Fruit fly (Drosophila melanogaster) whole organism, prepupa: Measurements from ENCODE around the gene Sumo.

Experiments
- Blimp-1 ChIP-seq: fragments of 200-800 bp; sonication (Bioruptor generic); optimal IDR thresholded peaks from 3 replicates; lab custom pipeline; 2017; ENCODE audit warnings: missing biosample characterization, missing genetic modification characterization, mild to moderate bottlenecking, moderate library complexity, missing genetic modification reagents
- CG10631 ChIP-seq: fragments of 200-800 bp; sonication (Bioruptor generic); optimal IDR thresholded peaks from 2 replicates; lab custom pipeline; 2016; ENCODE audit warnings: missing biosample characterization, missing genetic modification characterization
- CG10669 ChIP-seq: fragments of 200-800 bp; sonication (Bioruptor generic); optimal IDR thresholded peaks from 3 replicates; lab custom pipeline; 2018; ENCODE audit warnings: missing biosample characterization, mild to moderate bottlenecking, missing genetic modification characterization, moderate library complexity
- CG11294 ChIP-seq: fragments of 200-800 bp; sonication (Bioruptor generic); IDR thresholded peaks from 2 replicates; pipeline ENCODE4 v1.3.6; 2022; ENCODE audit warnings: missing biosample characterization, missing genetic modification characterization
- CG11762 ChIP-seq: fragments of 200-800 bp; sonication (Bioruptor generic); optimal IDR thresholded peaks from 3 replicates; lab custom pipeline; 2016; ENCODE audit warnings: missing biosample characterization, missing genetic modification characterization; ENCODE audit not compliant: insufficient read depth
- CG11902 ChIP-seq: fragments of 200-800 bp; sonication (Bioruptor generic); optimal IDR thresholded peaks from 3 replicates; lab custom pipeline; 2016; ENCODE audit warnings: missing biosample characterization, missing genetic modification characterization
- CG15336 ChIP-seq: fragments of 200-800 bp; sonication (Bioruptor generic); IDR thresholded peaks from 2 replicates; pipeline ENCODE4 v1.3.6; 2022; ENCODE audit warnings: missing biosample characterization, missing genetic modification characterization
- CG16779 ChIP-seq: fragments of 200-800 bp; sonication (Bioruptor generic); optimal IDR thresholded peaks from 3 replicates; lab custom pipeline; 2017; ENCODE audit warnings: missing biosample characterization, mild to moderate bottlenecking, missing genetic modification characterization
- CG31627 ChIP-seq: fragments of 200-800 bp; sonication (Bioruptor generic); optimal IDR thresholded peaks from 3 replicates; lab custom pipeline; 2016; ENCODE audit warnings: missing biosample characterization, missing genetic modification characterization
- CG34406 ChIP-seq: fragments of 200-800 bp; sonication (Bioruptor generic); optimal IDR thresholded peaks from 3 replicates; lab custom pipeline; 2016; ENCODE audit warnings: missing biosample characterization, missing genetic modification characterization
- CG3919 ChIP-seq: fragments of 200-800 bp; sonication (Bioruptor generic); optimal IDR thresholded peaks from 3 replicates; lab custom pipeline; 2016; ENCODE audit warnings: missing biosample characterization, missing genetic modification characterization
- CG4318 ChIP-seq: fragments of 200-800 bp; sonication (Bioruptor generic); optimal IDR thresholded peaks from 3 replicates; lab custom pipeline; 2017; ENCODE audit warnings: missing biosample characterization, mild to moderate bottlenecking, missing genetic modification characterization
- CG6163 ChIP-seq: fragments of 200-800 bp; sonication (Bioruptor generic); IDR thresholded peaks from 3 replicates; pipeline ENCODE4 v1.3.6; 2022; ENCODE audit warnings: missing biosample characterization, missing genetic modification characterization
- CG6276 ChIP-seq: fragments of 200-800 bp; sonication (Bioruptor generic); optimal IDR thresholded peaks from 2 replicates; lab custom pipeline; 2017; ENCODE audit warnings: missing biosample characterization, mild to moderate bottlenecking, missing genetic modification characterization
- CG6792 ChIP-seq: fragments of 200-800 bp; sonication (Bioruptor generic); optimal IDR thresholded peaks from 3 replicates; lab custom pipeline; 2016; ENCODE audit warnings: missing biosample characterization, missing genetic modification characterization
- CG6808 ChIP-seq: fragments of 200-800 bp; sonication (Bioruptor generic); optimal IDR thresholded peaks from 3 replicates; lab custom pipeline; 2017; ENCODE audit warnings: missing biosample characterization, missing genetic modification characterization, mild to moderate bottlenecking, moderate library complexity, missing genetic modification reagents
- CG9139 ChIP-seq: fragments of 200-800 bp; sonication (Bioruptor generic); optimal IDR thresholded peaks from 3 replicates; lab custom pipeline; 2017; ENCODE audit warnings: missing biosample characterization, mild to moderate bottlenecking, missing genetic modification characterization
- Eip75B ChIP-seq: fragments of 200-800 bp; sonication (Bioruptor generic); optimal IDR thresholded peaks from 3 replicates; lab custom pipeline; 2016; ENCODE audit warnings: missing biosample characterization, missing genetic modification characterization
- Eip78C ChIP-seq: fragments of 200-800 bp; sonication (Bioruptor generic); peaks from one replicate; lab custom pipeline; 2016; ENCODE audit warnings: missing biosample characterization, missing genetic modification characterization
- Eip93F ChIP-seq: fragments of 200-800 bp; sonication (Bioruptor generic); optimal IDR thresholded peaks from 2 replicates; lab custom pipeline; 2016; ENCODE audit warnings: missing biosample characterization, mild to moderate bottlenecking, missing genetic modification characterization
- Ets21C ChIP-seq: fragments of 200-800 bp; sonication (Bioruptor generic); optimal IDR thresholded peaks from 3 replicates; lab custom pipeline; 2016; ENCODE audit warnings: missing biosample characterization, missing genetic modification characterization
- Gug ChIP-seq: fragments of 200-800 bp; sonication (Bioruptor generic); IDR thresholded peaks from 2 replicates; pipeline ENCODE4 v1.3.6; 2022; ENCODE audit warnings: missing biosample characterization, missing genetic modification characterization
- Hr38 ChIP-seq: sonication (Bioruptor generic); optimal IDR thresholded peaks from 2 replicates; lab custom pipeline; 2016; ENCODE audit warnings: missing biosample characterization, missing genetic modification characterization
- Hr39 ChIP-seq: fragments of 200-800 bp; sonication (Bioruptor generic); optimal IDR thresholded peaks from 2 replicates; lab custom pipeline; 2016; ENCODE audit warnings: missing biosample characterization, missing genetic modification characterization
- Hr4 ChIP-seq: fragments of 200-800 bp; sonication (Bioruptor generic); optimal IDR thresholded peaks from 3 replicates; lab custom pipeline; 2016; ENCODE audit warnings: missing biosample characterization, missing genetic modification characterization
- Met ChIP-seq: fragments of 200-800 bp; sonication (Bioruptor generic); optimal IDR thresholded peaks from 3 replicates; lab custom pipeline; 2016; ENCODE audit warnings: missing biosample characterization, missing genetic modification characterization
- OdsH ChIP-seq: fragments of 200-800 bp; sonication (Bioruptor generic); optimal IDR thresholded peaks from 3 replicates; lab custom pipeline; 2016; ENCODE audit warnings: missing biosample characterization, missing genetic modification characterization
- Smox ChIP-seq: fragments of 200-800 bp; sonication (Bioruptor generic); optimal IDR thresholded peaks from 3 replicates; lab custom pipeline; 2016; ENCODE audit warnings: missing biosample characterization, missing genetic modification characterization
- Sox14 ChIP-seq: fragments of 200-800 bp; sonication (Bioruptor generic); optimal IDR thresholded peaks from 3 replicates; lab custom pipeline; 2016; ENCODE audit warnings: missing biosample characterization, missing genetic modification characterization
- Sox15 ChIP-seq: fragments of 200-800 bp; sonication (Bioruptor generic); optimal IDR thresholded peaks from 3 replicates; lab custom pipeline; 2016; ENCODE audit warnings: missing biosample characterization, missing genetic modification characterization
- cyc ChIP-seq: fragments of 200-800 bp; sonication (Bioruptor generic); optimal IDR thresholded peaks from 3 replicates; lab custom pipeline; 2016; ENCODE audit warnings: missing biosample characterization, missing genetic modification characterization
- dac ChIP-seq: fragments of 200-800 bp; sonication (Bioruptor generic); optimal IDR thresholded peaks from 2 replicates; lab custom pipeline; 2017; ENCODE audit warnings: missing biosample characterization, mild to moderate bottlenecking, missing genetic modification characterization
- dsx ChIP-seq: fragments of 200-800 bp; optimal IDR thresholded peaks from 3 replicates; lab custom pipeline; 2019; ENCODE audit warnings: missing biosample characterization, mild to moderate bottlenecking, missing genetic modification characterization, moderate library complexity; ENCODE audit not compliant: poor library complexity, severe bottlenecking
- esn ChIP-seq: fragments of 200-800 bp; sonication (Bioruptor generic); optimal IDR thresholded peaks from 2 replicates; lab custom pipeline; 2016; ENCODE audit warnings: missing biosample characterization, mild to moderate bottlenecking, missing genetic modification characterization, moderate library complexity
- fkh ChIP-seq: fragments of 200-800 bp; sonication (Bioruptor generic); optimal IDR thresholded peaks from 3 replicates; lab custom pipeline; 2017; ENCODE audit warnings: missing biosample characterization, mild to moderate bottlenecking, missing genetic modification characterization, moderate library complexity
- lz ChIP-seq: fragments of 200-800 bp; sonication (Bioruptor generic); optimal IDR thresholded peaks from 3 replicates; lab custom pipeline; 2016; ENCODE audit warnings: missing biosample characterization, missing genetic modification characterization
- net ChIP-seq: fragments of 200-800 bp; sonication (Bioruptor generic); optimal IDR thresholded peaks from 3 replicates; lab custom pipeline; 2016; ENCODE audit warnings: missing biosample characterization, missing genetic modification characterization
- pdm3 ChIP-seq: fragments of 200-800 bp; sonication (Bioruptor generic); optimal IDR thresholded peaks from 3 replicates; lab custom pipeline; 2016; ENCODE audit warnings: missing biosample characterization, missing genetic modification characterization
- salr ChIP-seq, 2 experiments: fragments of 200-800 bp; sonication (Bioruptor generic); optimal IDR thresholded peaks; 3 replicates each; lab custom pipeline; 2016 to 2018; ENCODE audit warnings: missing biosample characterization in 2 of 2, missing genetic modification characterization in 2 of 2, mild to moderate bottlenecking in 1 of 2
- spab ChIP-seq: fragments of 200-800 bp; sonication (Bioruptor generic); optimal IDR thresholded peaks from 2 replicates; lab custom pipeline; 2017; ENCODE audit warnings: missing biosample characterization, mild to moderate bottlenecking, missing genetic modification characterization, missing genetic modification reagents
- ss ChIP-seq, 2 experiments: fragments of 200-800 bp; sonication (Bioruptor generic); optimal IDR thresholded peaks; 2 replicates in 1 of 2; 3 replicates in 1 of 2; lab custom pipeline; 2017 to 2018; ENCODE audit warnings: mild to moderate bottlenecking in 2 of 2, missing biosample characterization in 2 of 2, missing genetic modification characterization in 2 of 2, moderate library complexity in 1 of 2
- svp ChIP-seq: fragments of 200-800 bp; sonication (Bioruptor generic); peaks from one replicate; lab custom pipeline; 2016; ENCODE audit warnings: missing biosample characterization, missing genetic modification characterization
- topi ChIP-seq: fragments of 200-800 bp; sonication (Bioruptor generic); optimal IDR thresholded peaks from 3 replicates; lab custom pipeline; 2016; ENCODE audit warnings: missing biosample characterization, missing genetic modification characterization

Gene Sumo

dm6 chr2L:6922091-6922753 is 45.2 kb downstream of the Sumo start (continued):
- peak; percentile 85 for TF ChIP-seq dac (GFP tag; lab: Kevin White, UChicago)
- no peak for TF ChIP-seq net (GFP tag; lab: Kevin White, UChicago)
- peak; percentile 69 for TF ChIP-seq cyc (GFP tag; lab: Kevin White, UChicago)
- no peak; the same call in 1 of the 2 replicates for TF ChIP-seq CG11294
- TF ChIP-seq Hr39 (GFP tag; lab: Kevin White, UChicago) = peak; percentile 77
- peak; percentile 83 for TF ChIP-seq esn
- TF ChIP-seq pdm3 (GFP tag; lab: Kevin White, UChicago) = peak; percentile 87
- no peak for TF ChIP-seq spab (GFP tag; lab: Kevin White, UChicago)
- no peak for TF ChIP-seq Smox (GFP tag; lab: Kevin White, UChicago)
- TF ChIP-seq CG11762 = peak; percentile 88
- TF ChIP-seq CG3919 = no peak
- peak; percentile 51 for TF ChIP-seq CG9139 (GFP tag; lab: Kevin White, UChicago)
- peak; percentile 64 to 77 for TF ChIP-seq salr (GFP tag; optimal IDR thresholded peaks at IDR 0.05; lab: Kevin White, UChicago)
- TF ChIP-seq CG15336 = peak; percentile 92
- TF ChIP-seq Eip75B (GFP tag; lab: Kevin White, UChicago) = no peak
- TF ChIP-seq Hr4 (GFP tag; lab: Kevin White, UChicago) = peak; percentile 92
- TF ChIP-seq CG10631 (GFP tag; lab: Kevin White, UChicago) = peak; percentile 85
- no peak for TF ChIP-seq CG16779
- TF ChIP-seq CG6808 (GFP tag; lab: Kevin White, UChicago) = peak; percentile 68
- no peak for TF ChIP-seq CG6276 (GFP tag; lab: Kevin White, UChicago)
- TF ChIP-seq CG10669 (GFP tag; lab: Kevin White, UChicago) = peak; percentile 80
- peak; percentile 83 for TF ChIP-seq OdsH
- TF ChIP-seq CG11902 (GFP tag; lab: Kevin White, UChicago) = peak; percentile 55
- peak; percentile 69 for TF ChIP-seq Ets21C
- TF ChIP-seq lz (GFP tag; lab: Kevin White, UChicago) = peak; percentile 78
- TF ChIP-seq svp (GFP tag; lab: Kevin White, UChicago) = no peak
- TF ChIP-seq Blimp-1 (GFP tag; lab: Kevin White, UChicago) = peak; percentile 75
- peak; percentile 78 for TF ChIP-seq Gug
- TF ChIP-seq CG4318 (GFP tag; lab: Kevin White, UChicago) = peak; percentile 74
- peak; percentile 71 for TF ChIP-seq CG34406 (GFP tag; lab: Kevin White, UChicago)
- no peak for TF ChIP-seq Eip93F (GFP tag; lab: Kevin White, UChicago)
- peak; percentile 97 for TF ChIP-seq Eip78C (GFP tag; lab: Kevin White, UChicago)

- TF ChIP-seq Eip78C (GFP tag; lab: Kevin White, UChicago) (peak; percentile 69), Sox14 (GFP tag; lab: Kevin White, UChicago) (peak; percentile 34), Hr38 (GFP tag; lab: Kevin White, UChicago) (no peak), Sox15 (GFP tag; lab: Kevin White, UChicago) (no peak), ss (GFP tag; optimal IDR thresholded peaks at IDR 0.05; lab: Kevin White, UChicago) (peak in 1 of 2 experiments; percentile 45), dsx (no peak), svp (GFP tag; lab: Kevin White, UChicago) (peak; percentile 47), CG9139 (GFP tag; lab: Kevin White, UChicago) (peak; percentile 4), lz (GFP tag; lab: Kevin White, UChicago) (peak; percentile 22), Met (GFP tag; lab: Kevin White, UChicago) (peak; percentile 41), salr (GFP tag; optimal IDR thresholded peaks at IDR 0.05; lab: Kevin White, UChicago) (peak in 1 of 2 experiments; percentile 13), CG6276 (GFP tag; lab: Kevin White, UChicago) (peak; percentile 21), CG11294 (no peak), CG6808 (GFP tag; lab: Kevin White, UChicago) (peak; percentile 10), CG6163 (GFP tag; lab: Robert Waterston, UW) (peak; percentile 22; the same call in 1 of the 3 replicates), esn (peak; percentile 26), Hr4 (GFP tag; lab: Kevin White, UChicago) (no peak), fkh (peak; percentile 28), cyc (GFP tag; lab: Kevin White, UChicago) (no peak), CG31627 (GFP tag; lab: Kevin White, UChicago) (no peak), Ets21C (no peak), CG6792 (GFP tag; lab: Kevin White, UChicago) (no peak), CG10631 (GFP tag; lab: Kevin White, UChicago) (no peak), topi (GFP tag; lab: Kevin White, UChicago) (peak; percentile 5), CG3919 (no peak), Eip75B (GFP tag; lab: Kevin White, UChicago) (peak; percentile 26)
These were observed 45.9 kb downstream of the Sumo start for dm6 chr2L:6921360-6922090.
